Worm (Caenorhabditis elegans): ENCODE measurements around the gene F46H5.5.
A peak's percentile ranks its signal among the peaks of the same experiment; 100 is the strongest.

F46H5.5 gene

ce11 chrX:7233127-7234073, 23.4 kb downstream of the F46H5.5 start:
- TF ChIP-seq T22C8.4 (GFP tag; IDR thresholded peaks at IDR 0.05) (no peak), flt-1 (GFP tag; IDR thresholded peaks at IDR 0.05) (no peak), ztf-23 (GFP tag; IDR thresholded peaks at IDR 0.05) (no peak), klf-2 (GFP tag; conservative IDR thresholded peaks at IDR 0.05) (no peak)

ce11 chrX:7232158-7232822, 24.5 kb downstream of the F46H5.5 start:
- no peak for TF ChIP-seq flt-1 (GFP tag; IDR thresholded peaks at IDR 0.05)
- TF ChIP-seq cog-1 (tag; optimal IDR thresholded peaks at IDR 0.05), result peak; percentile 86
- no peak for TF ChIP-seq med-1 (GFP tag; optimal IDR thresholded peaks at IDR 0.05; ENCODE audit: insufficient read depth)

ce11 chrX:7230877-7231276, 25.9 kb downstream of the F46H5.5 start:
- TF ChIP-seq tab-1 (GFP tag; IDR thresholded peaks at IDR 0.05) (no peak), ref-1 (GFP tag; conservative IDR thresholded peaks at IDR 0.05) (no peak), flt-1 (GFP tag; IDR thresholded peaks at IDR 0.05) (0 out of 2 replicates have a peak, but pooled peaks have one; percentile 23), cog-1 (tag; optimal IDR thresholded peaks at IDR 0.05) (no peak), med-1 (GFP tag; optimal IDR thresholded peaks at IDR 0.05; ENCODE audit: insufficient read depth) (no peak)

DNA sequence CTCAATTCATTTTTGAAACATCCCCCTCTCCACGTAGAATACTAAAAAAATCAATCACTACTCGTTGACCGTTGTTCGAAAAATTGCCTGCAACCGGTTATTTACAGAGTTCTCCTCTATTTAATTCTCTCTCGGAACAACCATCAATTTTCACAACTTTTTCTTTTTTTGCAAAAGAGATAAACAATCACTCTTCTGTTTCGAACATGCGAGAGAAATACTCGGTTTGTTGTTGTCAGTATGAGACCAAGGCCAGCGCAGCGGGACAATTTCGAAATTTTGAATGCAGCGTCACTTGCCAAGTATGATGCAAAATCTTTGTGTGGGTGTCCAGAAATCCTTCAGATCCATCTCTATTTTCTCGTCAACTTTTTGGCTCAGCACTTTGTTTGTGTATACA, 26.5 kb downstream of the F46H5.5 start:
- TF ChIP-seq flt-1 (GFP tag; IDR thresholded peaks at IDR 0.05) (no peak), klf-2 (GFP tag; conservative IDR thresholded peaks at IDR 0.05) (no peak), ztf-29 (GFP tag; IDR thresholded peaks at IDR 0.05) (no peak), tab-1 (GFP tag; IDR thresholded peaks at IDR 0.05) (no peak), med-1 (GFP tag; optimal IDR thresholded peaks at IDR 0.05; ENCODE audit: insufficient read depth) (no peak), T22C8.4 (GFP tag; IDR thresholded peaks at IDR 0.05) (no peak), ref-1 (GFP tag; conservative IDR thresholded peaks at IDR 0.05) (no peak), cog-1 (tag; optimal IDR thresholded peaks at IDR 0.05) (no peak), ztf-23 (GFP tag; IDR thresholded peaks at IDR 0.05) (no peak)

ce11 chrX:7229357-7229756, 27.4 kb downstream of the F46H5.5 start:
- TF ChIP-seq ztf-23 (GFP tag; IDR thresholded peaks at IDR 0.05) (no peak), med-1 (GFP tag; optimal IDR thresholded peaks at IDR 0.05; ENCODE audit: insufficient read depth) (no peak), cog-1 (tag; optimal IDR thresholded peaks at IDR 0.05) (no peak), ztf-29 (GFP tag; IDR thresholded peaks at IDR 0.05) (no peak), tab-1 (GFP tag; IDR thresholded peaks at IDR 0.05) (no peak), T22C8.4 (GFP tag; IDR thresholded peaks at IDR 0.05) (no peak), ref-1 (GFP tag; conservative IDR thresholded peaks at IDR 0.05) (no peak), klf-2 (GFP tag; conservative IDR thresholded peaks at IDR 0.05) (no peak), flt-1 (GFP tag; IDR thresholded peaks at IDR 0.05) (no peak)

ce11 chrX:7225028-7225427, 31.8 kb downstream of the F46H5.5 start:
- no peak for TF ChIP-seq ztf-29 (GFP tag; IDR thresholded peaks at IDR 0.05)
- TF ChIP-seq med-1 (GFP tag; optimal IDR thresholded peaks at IDR 0.05; ENCODE audit: insufficient read depth), result no peak
- no peak for TF ChIP-seq klf-2 (GFP tag; conservative IDR thresholded peaks at IDR 0.05)
- no peak for TF ChIP-seq cog-1 (tag; optimal IDR thresholded peaks at IDR 0.05)
- TF ChIP-seq tab-1 (GFP tag; IDR thresholded peaks at IDR 0.05), result no peak
- no peak for TF ChIP-seq ref-1 (GFP tag; conservative IDR thresholded peaks at IDR 0.05)
- no peak for TF ChIP-seq T22C8.4 (GFP tag; IDR thresholded peaks at IDR 0.05)
- no peak for TF ChIP-seq flt-1 (GFP tag; IDR thresholded peaks at IDR 0.05)
- TF ChIP-seq ztf-23 (GFP tag; IDR thresholded peaks at IDR 0.05), result no peak

ce11 chrX:7224510-7224909, 32.3 kb downstream of the F46H5.5 start:
- TF ChIP-seq flt-1 (GFP tag; IDR thresholded peaks at IDR 0.05) (peak; percentile 56), ref-1 (GFP tag; conservative IDR thresholded peaks at IDR 0.05) (no peak), med-1 (GFP tag; optimal IDR thresholded peaks at IDR 0.05; ENCODE audit: insufficient read depth) (no peak)

ce11 chrX:7222383-7222782, 34.4 kb downstream of the F46H5.5 start:
- TF ChIP-seq T22C8.4 (GFP tag; IDR thresholded peaks at IDR 0.05) (0 out of 2 replicates have a peak, but pooled peaks have one; percentile 11), klf-2 (GFP tag; conservative IDR thresholded peaks at IDR 0.05) (no peak)

DNA sequence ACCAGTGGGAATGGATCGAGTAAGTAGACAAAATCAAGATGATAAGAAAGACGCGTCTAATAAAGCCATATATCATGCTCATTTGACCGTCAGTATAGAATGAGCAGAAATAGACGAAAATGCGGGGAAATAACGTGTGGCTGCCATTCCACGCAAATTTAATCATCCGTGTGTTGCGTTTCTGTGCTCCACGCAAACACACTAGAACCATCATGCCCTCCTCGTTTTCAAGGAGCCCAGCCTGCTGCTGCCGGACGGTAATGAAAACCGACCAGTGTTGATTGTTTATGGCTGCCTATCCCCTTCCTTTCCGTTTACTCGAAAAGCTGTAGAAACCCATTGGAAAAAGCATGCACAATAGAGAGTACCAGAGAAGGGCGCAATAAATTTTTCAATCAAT, 36.6 kb downstream of the F46H5.5 start:
- TF ChIP-seq T22C8.4 (GFP tag; IDR thresholded peaks at IDR 0.05) (no peak), tab-1 (GFP tag; IDR thresholded peaks at IDR 0.05) (no peak), med-1 (GFP tag; optimal IDR thresholded peaks at IDR 0.05; ENCODE audit: insufficient read depth) (no peak), klf-2 (GFP tag; conservative IDR thresholded peaks at IDR 0.05) (no peak), ref-1 (GFP tag; conservative IDR thresholded peaks at IDR 0.05) (no peak), cog-1 (tag; optimal IDR thresholded peaks at IDR 0.05) (no peak), flt-1 (GFP tag; IDR thresholded peaks at IDR 0.05) (no peak), ztf-29 (GFP tag; IDR thresholded peaks at IDR 0.05) (no peak)

Data from whole organism, midembryonic.